Fruit fly (Drosophila melanogaster): Measurements from ENCODE around the gene Reg-2.
A peak's percentile ranks its signal among the peaks of the same experiment; 100 is the strongest.

Gene Reg-2

DNA sequence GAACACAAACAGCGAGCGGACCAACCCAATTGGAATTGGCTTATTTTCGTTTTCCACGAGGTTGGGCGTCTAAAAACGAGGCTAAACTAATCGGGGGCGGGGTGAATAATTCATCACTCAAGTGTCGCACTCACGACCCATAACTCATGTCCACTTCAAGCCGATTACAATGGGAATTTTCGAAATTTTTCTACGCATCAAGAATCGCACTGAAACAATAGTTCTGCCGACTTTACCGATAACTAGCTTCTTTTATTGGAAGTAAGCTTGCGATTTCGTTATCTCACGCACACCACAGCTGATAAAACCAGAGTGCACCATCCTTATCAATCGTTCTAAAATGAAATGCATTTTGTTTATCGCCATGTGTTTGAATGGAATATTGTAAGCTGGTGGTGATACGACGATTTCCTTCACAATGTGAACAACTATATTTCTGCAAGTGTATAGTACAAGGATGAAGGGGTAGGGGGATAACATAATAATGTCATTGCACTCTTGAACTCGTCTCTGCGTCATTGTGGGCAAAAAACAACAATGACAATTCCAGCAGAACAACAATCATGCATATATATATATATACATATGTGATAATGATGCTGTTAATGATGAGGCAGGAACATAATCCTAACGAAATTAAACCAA, 46.9 kb downstream of the Reg-2 start:
- TF ChIP-seq noc (tag; optimal IDR thresholded peaks at IDR 0.05): peak; percentile 3

DNA sequence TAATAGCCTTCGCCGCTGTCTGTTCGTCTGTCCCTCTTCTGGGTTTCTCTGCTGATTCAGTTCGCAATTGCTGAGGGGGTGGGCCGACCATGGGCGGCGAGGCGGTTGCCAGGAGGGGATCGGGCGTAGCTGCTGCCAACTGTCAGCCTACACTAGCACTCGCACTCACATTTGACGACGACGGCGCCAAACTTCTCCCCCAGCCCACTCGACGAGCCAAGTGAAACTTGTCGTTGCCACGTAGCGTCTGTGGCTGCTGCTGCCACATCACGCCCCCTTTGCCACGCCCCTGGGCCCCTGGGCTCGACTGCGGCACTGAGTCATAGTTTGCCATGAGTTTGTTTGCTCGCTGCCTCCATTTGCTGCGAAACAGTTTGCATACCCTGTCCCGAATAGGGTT, 49.1 kb downstream of the Reg-2 start:
- TF ChIP-seq noc (tag; optimal IDR thresholded peaks at IDR 0.05): no peak

DNA sequence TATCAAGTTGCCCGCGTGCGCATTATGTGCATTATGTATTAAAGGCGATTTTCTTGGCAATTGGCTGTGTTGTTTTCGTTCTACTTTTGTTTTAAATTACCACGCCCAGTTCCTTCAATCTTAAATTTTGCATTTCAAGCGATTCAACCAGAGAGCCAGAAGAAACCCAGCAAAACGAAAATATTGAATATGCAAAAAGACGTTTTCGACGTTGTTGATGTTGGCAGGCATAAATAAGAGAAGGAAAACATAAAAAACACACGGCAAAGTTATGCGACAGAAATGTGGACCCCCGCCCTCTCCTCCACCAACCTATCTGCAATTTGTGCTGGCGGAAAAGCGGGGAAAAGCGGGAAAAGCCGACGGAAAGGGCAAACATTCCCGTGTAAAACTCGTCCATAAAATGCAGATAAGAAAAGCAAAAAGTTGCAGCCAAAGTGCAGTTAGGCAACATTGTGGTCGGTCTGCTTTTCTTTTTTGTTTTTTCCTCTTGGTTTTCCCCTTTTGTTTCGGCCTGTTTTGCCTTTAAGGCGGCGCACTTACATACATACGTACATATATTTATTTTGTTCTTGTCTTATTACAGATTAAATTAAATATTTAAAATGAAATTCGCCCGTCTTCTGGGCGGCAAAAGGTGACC, 50.4 kb downstream of the Reg-2 start:
- TF ChIP-seq noc (tag; optimal IDR thresholded peaks at IDR 0.05): no peak

DNA sequence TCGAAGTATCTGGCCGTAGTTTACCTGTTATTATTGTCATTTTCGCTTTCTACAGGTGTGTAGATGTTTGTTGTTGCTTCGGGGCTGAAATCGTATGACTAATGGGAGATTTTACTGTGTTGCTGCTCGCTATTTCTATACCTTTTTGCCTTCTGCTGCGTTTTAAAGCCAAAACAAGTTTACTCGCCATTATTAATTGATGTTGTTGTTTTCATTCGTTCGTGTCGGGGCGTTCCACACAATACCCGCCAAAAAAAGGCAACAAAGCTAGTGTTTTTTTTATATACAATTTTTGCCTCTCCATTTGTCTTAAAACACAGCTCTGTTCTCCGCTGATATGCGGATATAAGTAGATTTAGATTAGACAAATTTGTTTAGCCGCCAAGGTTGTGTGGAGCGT, 51.0 kb downstream of the Reg-2 start:
- no peak for TF ChIP-seq noc (tag; optimal IDR thresholded peaks at IDR 0.05)
